Worm (Caenorhabditis elegans) whole organism, L1 larva: ENCODE data around the gene srlf-33.

Source experiments
- F16B12.6 ChIP-seq: fragments of 150-350 bp; optimal IDR thresholded peaks from 2 replicates; lab custom pipeline; 2014; ENCODE audit warnings: missing biosample characterization, missing genetic modification characterization
- Y116A8C.19 ChIP-seq: sonication (generic microtip); optimal IDR thresholded peaks from 2 replicates; lab custom pipeline; 2016; ENCODE audit warnings: missing compliant biosample characterization, missing genetic modification characterization, borderline replicate concordance
- blmp-1 ChIP-seq: fragments of 150-350 bp; optimal IDR thresholded peaks from 2 replicates; lab custom pipeline; 2014; ENCODE audit warnings: missing biosample characterization, missing genetic modification characterization
- ceh-90 ChIP-seq: sonication (generic microtip); optimal IDR thresholded peaks from 2 replicates; lab custom pipeline; 2016; ENCODE audit warnings: missing genetic modification characterization, missing compliant biosample characterization
- dsc-1 ChIP-seq: sonication (generic microtip); optimal IDR thresholded peaks from 2 replicates; lab custom pipeline; 2016; ENCODE audit warnings: mild to moderate bottlenecking, missing genetic modification characterization, missing compliant biosample characterization
- efl-3 ChIP-seq: fragments of 200-800 bp; sonication (Bioruptor generic); optimal IDR thresholded peaks from 2 replicates; lab custom pipeline; 2018; ENCODE audit warnings: mild to moderate bottlenecking, missing genetic modification characterization, missing compliant biosample characterization
- egl-27 ChIP-seq, 2 experiments: fragments of 150-350 bp in 1 of 2; sonication (generic microtip); optimal IDR thresholded peaks; 3 replicates each; lab custom pipeline; 2017 to 2018; ENCODE audit warnings: missing biosample characterization in 2 of 2, missing genetic modification characterization in 2 of 2, missing genetic modification reagents in 2 of 2
- elt-3 ChIP-seq, 6 experiments: fragments of 150-350 bp in 1 of 6; sonication (generic microtip); optimal IDR thresholded peaks; 2 replicates each; lab custom pipeline; 2017 to 2018; ENCODE audit warnings: missing biosample characterization in 6 of 6, missing genetic modification characterization in 6 of 6, inconsistent platforms in 1 of 6
- ets-5 ChIP-seq: fragments of 200-800 bp; sonication (Bioruptor generic); IDR thresholded peaks from 2 replicates; pipeline ENCODE4 v1.3.6; 2022; ENCODE audit warnings: missing genetic modification characterization, missing compliant biosample characterization
- fkh-10 ChIP-seq: sonication (generic microtip); optimal IDR thresholded peaks from 2 replicates; lab custom pipeline; 2017; ENCODE audit warnings: missing biosample characterization, missing genetic modification reagents, missing genetic modification characterization
- fkh-4 ChIP-seq: sonication (generic microtip); optimal IDR thresholded peaks from 2 replicates; lab custom pipeline; 2016; ENCODE audit warnings: missing compliant biosample characterization, missing genetic modification characterization, borderline replicate concordance
- fos-1 ChIP-seq: fragments of 150-350 bp; optimal IDR thresholded peaks from 2 replicates; lab custom pipeline; 2014; ENCODE audit warnings: missing biosample characterization, missing genetic modification characterization
- hlh-4 ChIP-seq: sonication (generic microtip); optimal IDR thresholded peaks from 2 replicates; lab custom pipeline; 2016; ENCODE audit warnings: mild to moderate bottlenecking, missing genetic modification characterization, missing compliant biosample characterization
- hpl-2 ChIP-seq: fragments of 150-350 bp; optimal IDR thresholded peaks from 2 replicates; lab custom pipeline; 2014; ENCODE audit warnings: missing biosample characterization, missing genetic modification reagents, missing genetic modification characterization
- irx-1 ChIP-seq: sonication (generic microtip); optimal IDR thresholded peaks from 2 replicates; lab custom pipeline; 2016; ENCODE audit warnings: missing genetic modification characterization, missing compliant biosample characterization
- jun-1 ChIP-seq: fragments of 150-350 bp; optimal IDR thresholded peaks from 2 replicates; lab custom pipeline; 2014; ENCODE audit warnings: missing biosample characterization, missing genetic modification reagents, missing genetic modification characterization
- lin-13 ChIP-seq: fragments of 150-350 bp; optimal IDR thresholded peaks from 2 replicates; lab custom pipeline; 2014; ENCODE audit warnings: missing biosample characterization, missing genetic modification reagents, missing genetic modification characterization
- lin-14 ChIP-seq: fragments of 200-800 bp; sonication (Bioruptor generic); optimal IDR thresholded peaks from 2 replicates; lab custom pipeline; 2018; ENCODE audit warnings: mild to moderate bottlenecking, missing genetic modification characterization, moderate library complexity, missing compliant biosample characterization
- lin-15B ChIP-seq: fragments of 150-350 bp; sonication (generic microtip); optimal IDR thresholded peaks from 3 replicates; lab custom pipeline; 2014; ENCODE audit warnings: missing biosample characterization, missing genetic modification characterization
- lin-39 ChIP-seq: fragments of 150-350 bp; optimal IDR thresholded peaks from 2 replicates; lab custom pipeline; 2014; ENCODE audit warnings: missing biosample characterization, missing genetic modification reagents, missing genetic modification characterization
- lir-3 ChIP-seq: sonication (generic microtip); optimal IDR thresholded peaks from 2 replicates; lab custom pipeline; 2016; ENCODE audit warnings: mild to moderate bottlenecking, missing genetic modification characterization, moderate library complexity, missing compliant biosample characterization; ENCODE audit not compliant: poor library complexity
- lsy-2 ChIP-seq, 2 experiments: fragments of 150-350 bp; optimal IDR thresholded peaks; 2 replicates each; lab custom pipeline; 2014; ENCODE audit warnings: missing biosample characterization in 2 of 2, missing genetic modification characterization in 2 of 2
- mab-9 ChIP-seq: fragments of 200-800 bp; sonication (Bioruptor generic); IDR thresholded peaks from 2 replicates; pipeline ENCODE4 v1.3.6; 2022; ENCODE audit warnings: missing genetic modification reagents, missing genetic modification characterization, missing compliant biosample characterization
- mdl-1 ChIP-seq, 2 experiments: fragments of 150-350 bp; optimal IDR thresholded peaks; 2 replicates each; lab custom pipeline; 2014 to 2017; ENCODE audit warnings: missing biosample characterization in 2 of 2, missing genetic modification characterization in 2 of 2, inconsistent platforms in 1 of 2
- nhr-12 ChIP-seq: sonication (generic microtip); optimal IDR thresholded peaks from 2 replicates; lab custom pipeline; 2017; ENCODE audit warnings: missing biosample characterization, missing genetic modification characterization
- nhr-19 ChIP-seq: fragments of 200-800 bp; sonication (Bioruptor generic); conservative IDR thresholded peaks from 2 replicates; pipeline ENCODE4 v1.3.6; 2022; ENCODE audit warnings: missing genetic modification characterization, missing compliant biosample characterization
- nhr-20 ChIP-seq: sonication (generic microtip); optimal IDR thresholded peaks from 2 replicates; lab custom pipeline; 2016; ENCODE audit warnings: mild to moderate bottlenecking, missing genetic modification characterization, missing compliant biosample characterization
- nhr-28 ChIP-seq: fragments of 150-350 bp; optimal IDR thresholded peaks from 2 replicates; lab custom pipeline; 2014; ENCODE audit warnings: missing biosample characterization, missing genetic modification characterization
- nhr-47 ChIP-seq: sonication (generic microtip); optimal IDR thresholded peaks from 2 replicates; lab custom pipeline; 2016; ENCODE audit warnings: mild to moderate bottlenecking, missing genetic modification characterization, moderate library complexity, missing compliant biosample characterization
- nhr-71 ChIP-seq: sonication (generic microtip); optimal IDR thresholded peaks from 2 replicates; lab custom pipeline; 2016; ENCODE audit warnings: mild to moderate bottlenecking, missing genetic modification characterization, moderate library complexity, missing compliant biosample characterization
- nhr-76 ChIP-seq: sonication (generic microtip); optimal IDR thresholded peaks from 2 replicates; lab custom pipeline; 2017; ENCODE audit warnings: missing biosample characterization, missing genetic modification characterization
- nhr-84 ChIP-seq: sonication (generic microtip); optimal IDR thresholded peaks from 2 replicates; lab custom pipeline; 2017; ENCODE audit warnings: missing biosample characterization, missing genetic modification characterization
- nhr-90 ChIP-seq: sonication (generic microtip); optimal IDR thresholded peaks from 2 replicates; lab custom pipeline; 2016; ENCODE audit warnings: mild to moderate bottlenecking, missing genetic modification characterization, missing compliant biosample characterization; ENCODE audit not compliant: poor library complexity
- pax-3 ChIP-seq: fragments of 200-800 bp; sonication (Bioruptor generic); optimal IDR thresholded peaks from 2 replicates; lab custom pipeline; 2018; ENCODE audit warnings: mild to moderate bottlenecking, missing genetic modification characterization, moderate library complexity, missing compliant biosample characterization
- rnt-1 ChIP-seq: sonication (generic microtip); optimal IDR thresholded peaks from 2 replicates; lab custom pipeline; 2016; ENCODE audit warnings: mild to moderate bottlenecking, missing genetic modification characterization, moderate library complexity, missing compliant biosample characterization
- skn-1 ChIP-seq: fragments of 150-350 bp; optimal IDR thresholded peaks from 2 replicates; lab custom pipeline; 2014; ENCODE audit warnings: missing biosample characterization, missing genetic modification characterization
- snpc-4 ChIP-seq: fragments of 150-350 bp; optimal IDR thresholded peaks from 2 replicates; lab custom pipeline; 2014; ENCODE audit warnings: missing biosample characterization, missing genetic modification characterization
- snu-23 ChIP-seq: sonication (generic microtip); optimal IDR thresholded peaks from 2 replicates; lab custom pipeline; 2016; ENCODE audit warnings: missing genetic modification characterization, missing compliant biosample characterization
- sox-4 ChIP-seq: sonication (generic microtip); optimal IDR thresholded peaks from 2 replicates; lab custom pipeline; 2016; ENCODE audit warnings: missing genetic modification characterization, missing compliant biosample characterization
- sptf-1 ChIP-seq: fragments of 150-350 bp; optimal IDR thresholded peaks from 2 replicates; lab custom pipeline; 2014; ENCODE audit warnings: missing biosample characterization, missing genetic modification characterization
- sup-37 ChIP-seq: fragments of 200-800 bp; sonication (Bioruptor generic); optimal IDR thresholded peaks from 2 replicates; lab custom pipeline; 2018; ENCODE audit warnings: mild to moderate bottlenecking, missing genetic modification characterization, missing compliant biosample characterization
- swsn-7 ChIP-seq: sonication (generic microtip); optimal IDR thresholded peaks from 2 replicates; lab custom pipeline; 2016; ENCODE audit warnings: missing genetic modification characterization, missing compliant biosample characterization
- tbx-2 ChIP-seq: sonication (generic microtip); optimal IDR thresholded peaks from 2 replicates; lab custom pipeline; 2016; ENCODE audit warnings: missing genetic modification characterization, missing compliant biosample characterization
- tlp-1 ChIP-seq: fragments of 150-350 bp; optimal IDR thresholded peaks from 2 replicates; lab custom pipeline; 2014; ENCODE audit warnings: missing biosample characterization, missing genetic modification characterization
- unc-130 ChIP-seq: fragments of 150-350 bp; optimal IDR thresholded peaks from 2 replicates; lab custom pipeline; 2017; ENCODE audit warnings: missing biosample characterization, missing genetic modification characterization, inconsistent platforms
- unc-30 ChIP-seq: sonication (generic microtip); optimal IDR thresholded peaks from 2 replicates; lab custom pipeline; 2017; ENCODE audit warnings: missing biosample characterization, missing genetic modification characterization
- unc-86 ChIP-seq: sonication (generic microtip); optimal IDR thresholded peaks from 2 replicates; lab custom pipeline; 2016; ENCODE audit warnings: missing genetic modification characterization, missing compliant biosample characterization
- unc-98 ChIP-seq: fragments of 200-800 bp; sonication (Bioruptor generic); IDR thresholded peaks from 2 replicates; pipeline ENCODE4 v1.3.6; 2022; ENCODE audit warnings: missing genetic modification characterization, missing compliant biosample characterization
- vab-15 ChIP-seq: sonication (generic microtip); optimal IDR thresholded peaks from 2 replicates; lab custom pipeline; 2017; ENCODE audit warnings: missing genotype, mild to moderate bottlenecking, missing genetic modification characterization, missing compliant biosample characterization
- zag-1 ChIP-seq: fragments of 150-350 bp; optimal IDR thresholded peaks from 2 replicates; lab custom pipeline; 2014; ENCODE audit warnings: missing biosample characterization, missing genetic modification characterization
- zip-4 ChIP-seq: fragments of 200-800 bp; sonication (Bioruptor generic); optimal IDR thresholded peaks from 2 replicates; lab custom pipeline; 2018; ENCODE audit warnings: mild to moderate bottlenecking, missing genetic modification characterization, moderate library complexity, missing compliant biosample characterization
- ztf-11 ChIP-seq, 2 experiments: sonication (generic microtip); optimal IDR thresholded peaks; 2 replicates each; lab custom pipeline; 2016 to 2017; ENCODE audit warnings: missing genetic modification characterization in 2 of 2, missing biosample characterization in 1 of 2, missing compliant biosample characterization in 1 of 2
- ztf-4 ChIP-seq: fragments of 150-350 bp; optimal IDR thresholded peaks from 2 replicates; lab custom pipeline; 2014; ENCODE audit warnings: missing biosample characterization, missing genetic modification characterization

Gene srlf-33

ce11 chrIV:11956387-11956786 lies 31.1 kb upstream of the srlf-33 start:
- no peak for TF ChIP-seq sptf-1
- no peak for TF ChIP-seq zag-1 (tag; lab: Kevin White, UChicago)
- peak; percentile 78 to 97 (median 92) for TF ChIP-seq elt-3 (tag; optimal IDR thresholded peaks at IDR 0.05; lab: Kevin White, UChicago)
- TF ChIP-seq nhr-19, result peak; percentile 94
- TF ChIP-seq unc-98 (GFP tag; lab: Robert Waterston, UW), result peak; percentile 74
- TF ChIP-seq skn-1, result peak; percentile 54
- TF ChIP-seq jun-1 (tag; lab: Kevin White, UChicago), result peak; percentile 36
- peak; percentile 55 for TF ChIP-seq dsc-1 (tag; lab: Kevin White, UChicago)
- peak; percentile 63 for TF ChIP-seq sox-4
- peak; percentile 98 to 100 for TF ChIP-seq mdl-1 (tag; optimal IDR thresholded peaks at IDR 0.05; lab: Kevin White, UChicago)
- TF ChIP-seq mab-9 (GFP tag; lab: Robert Waterston, UW), result peak; percentile 62
- peak; percentile 96 for TF ChIP-seq snu-23
- TF ChIP-seq unc-86 (tag; lab: Kevin White, UChicago), result no peak
- TF ChIP-seq lin-14 (GFP tag; lab: Kevin White, UChicago), result peak; percentile 99
- TF ChIP-seq nhr-71 (tag; lab: Kevin White, UChicago), result peak; percentile 99
- no peak for TF ChIP-seq fkh-10 (GFP tag; lab: Kevin White, UChicago)
- TF ChIP-seq unc-30 (tag; lab: Kevin White, UChicago), result no peak
- TF ChIP-seq zip-4 (GFP tag; lab: Kevin White, UChicago), result peak; percentile 11
- TF ChIP-seq fos-1 (tag; lab: Kevin White, UChicago), result peak; percentile 77
- no peak for TF ChIP-seq ets-5 (GFP tag; lab: Robert Waterston, UW)
- TF ChIP-seq hlh-4 (tag; lab: Kevin White, UChicago), result no peak
- peak; percentile 93 for TF ChIP-seq rnt-1 (tag; lab: Kevin White, UChicago)
- TF ChIP-seq unc-130 (tag; lab: Kevin White, UChicago), result peak; percentile 69
- peak; percentile 72 for TF ChIP-seq lin-13 (GFP tag; lab: Kevin White, UChicago)
- TF ChIP-seq blmp-1 (tag; lab: Kevin White, UChicago), result peak; percentile 93
- no peak for TF ChIP-seq nhr-76
- no peak for TF ChIP-seq nhr-12 (tag; lab: Kevin White, UChicago)
- no peak for TF ChIP-seq F16B12.6 (tag; lab: Kevin White, UChicago)
- TF ChIP-seq swsn-7 (tag; lab: Kevin White, UChicago), result peak; percentile 83
- TF ChIP-seq lin-39 (tag; lab: Kevin White, UChicago), result peak; percentile 62
- no peak for TF ChIP-seq nhr-28 (tag; lab: Kevin White, UChicago)
- no peak for TF ChIP-seq lin-15B (tag; lab: Kevin White, UChicago)
- peak; percentile 33 for TF ChIP-seq snpc-4 (tag; lab: Kevin White, UChicago)
- no peak for TF ChIP-seq tlp-1 (tag; lab: Kevin White, UChicago)
- peak; percentile 54 for TF ChIP-seq vab-15 (tag; lab: Kevin White, UChicago)
- peak in 1 of 2 experiments; percentile 32 for TF ChIP-seq ztf-11 (tag; optimal IDR thresholded peaks at IDR 0.05; lab: Kevin White, UChicago)
- no peak for TF ChIP-seq ceh-90 (tag; lab: Kevin White, UChicago)
- peak; percentile 43 to 78 for TF ChIP-seq egl-27 (tag; optimal IDR thresholded peaks at IDR 0.05; lab: Kevin White, UChicago)
- peak; percentile 45 for TF ChIP-seq pax-3 (tag; lab: Kevin White, UChicago)
- TF ChIP-seq nhr-84 (tag; lab: Kevin White, UChicago), result no peak
- TF ChIP-seq lir-3 (tag; lab: Kevin White, UChicago), result peak; percentile 81
- peak; percentile 46 for TF ChIP-seq hpl-2
- no peak for TF ChIP-seq efl-3
- TF ChIP-seq tbx-2, result peak; percentile 90
- TF ChIP-seq lsy-2 (tag; optimal IDR thresholded peaks at IDR 0.05; lab: Kevin White, UChicago), result peak; percentile 75 to 79
- TF ChIP-seq nhr-47, result peak; percentile 88
- peak; percentile 99 for TF ChIP-seq nhr-20 (tag; lab: Kevin White, UChicago)
- TF ChIP-seq Y116A8C.19 (tag; lab: Kevin White, UChicago), result no peak
- TF ChIP-seq fkh-4 (tag; lab: Kevin White, UChicago), result no peak
- TF ChIP-seq irx-1 (tag; lab: Kevin White, UChicago), result peak; percentile 84
- peak; percentile 64 for TF ChIP-seq sup-37
- TF ChIP-seq nhr-90 (tag; lab: Kevin White, UChicago), result peak; percentile 94
- TF ChIP-seq ztf-4, result peak; percentile 90
